Worm (Caenorhabditis elegans): ENCODE data around the gene mrps-26.

mrps-26 gene

DNA sequence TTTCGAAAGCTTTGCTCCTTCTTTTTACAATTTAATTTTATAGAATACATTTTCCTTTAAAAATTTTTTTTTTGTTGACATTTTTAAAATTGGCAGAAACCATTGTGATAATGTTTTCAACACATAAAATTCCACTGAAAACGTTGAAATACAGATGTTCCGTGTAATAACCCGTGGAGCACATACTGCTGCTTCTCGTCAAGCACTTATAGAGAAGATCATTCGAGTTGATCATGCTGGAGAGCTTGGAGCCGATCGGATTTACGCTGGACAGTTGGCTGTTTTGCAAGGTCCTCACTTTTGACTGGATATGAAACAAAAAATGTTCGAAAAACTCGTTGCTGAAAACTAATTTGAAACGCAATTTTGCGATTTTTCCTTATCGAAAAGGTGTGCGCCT lies 43.3 kb downstream of the mrps-26 start, which contains the start of gene clk-1:
clk-1 (plus strand) TSS at position 155 of the 400 bp plus-strand sequence.
- TF ChIP-seq ceh-43 (GFP tag; optimal IDR thresholded peaks at IDR 0.05) (no peak), mep-1 (tag; optimal IDR thresholded peaks at IDR 0.05) (no peak), lin-13 (tag; optimal IDR thresholded peaks at IDR 0.05) (no peak), unc-62 (GFP tag; optimal IDR thresholded peaks at IDR 0.05) (no peak), tbx-8 (GFP tag; optimal IDR thresholded peaks at IDR 0.05) (no peak), nhr-76 (tag; optimal IDR thresholded peaks at IDR 0.05) (no peak), lsy-2 (tag; optimal IDR thresholded peaks at IDR 0.05) (no peak), nhr-2 (tag; optimal IDR thresholded peaks at IDR 0.05) (no peak), nhr-12 (tag; optimal IDR thresholded peaks at IDR 0.05) (no peak), nhr-28 (tag; optimal IDR thresholded peaks at IDR 0.05) (no peak), ztf-11 (tag; optimal IDR thresholded peaks at IDR 0.05) (no peak), snpc-4 (tag; optimal IDR thresholded peaks at IDR 0.05) (no peak), cnd-1 (tag; optimal IDR thresholded peaks at IDR 0.05) (no peak), M03D4.4 (tag; optimal IDR thresholded peaks at IDR 0.05) (no peak), ceh-39 (tag; optimal IDR thresholded peaks at IDR 0.05) (no peak), drap-1 (GFP tag; optimal IDR thresholded peaks at IDR 0.05) (no peak), elt-3 (tag; optimal IDR thresholded peaks at IDR 0.05) (no peak), nhr-237 (tag; optimal IDR thresholded peaks at IDR 0.05) (no peak), unc-120 (tag; optimal IDR thresholded peaks at IDR 0.05; ENCODE audit: poor library complexity, severe bottlenecking) (no peak)

DNA sequence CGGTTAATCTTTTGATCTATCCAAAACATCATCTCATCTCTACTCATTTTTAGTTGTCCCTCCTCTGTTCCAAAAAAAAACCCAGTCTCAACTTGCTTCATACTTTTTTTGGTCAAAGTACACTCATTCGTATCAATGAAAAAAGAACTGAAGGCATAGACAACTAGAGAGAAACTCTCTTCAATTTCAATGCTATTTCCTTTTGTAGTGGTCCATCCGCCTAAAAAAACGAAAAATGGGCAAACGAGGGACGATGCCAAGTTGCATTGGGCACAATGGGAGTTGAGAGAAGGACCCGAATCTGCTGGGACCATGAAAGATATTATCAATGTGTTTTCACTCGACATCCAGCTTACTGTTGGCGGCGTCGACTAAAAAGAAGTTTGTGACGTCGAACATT lies 45.8 kb downstream of the mrps-26 start:
- TF ChIP-seq M03D4.4 (tag; optimal IDR thresholded peaks at IDR 0.05), result no peak
- TF ChIP-seq mls-2 (tag; optimal IDR thresholded peaks at IDR 0.05), result no peak
- no peak for TF ChIP-seq snpc-4 (tag; optimal IDR thresholded peaks at IDR 0.05)
- TF ChIP-seq ceh-83 (GFP tag; optimal IDR thresholded peaks at IDR 0.05), result no peak
- TF ChIP-seq nhr-237 (tag; optimal IDR thresholded peaks at IDR 0.05), result no peak
- no peak for TF ChIP-seq unc-62 (GFP tag; optimal IDR thresholded peaks at IDR 0.05)
- no peak for TF ChIP-seq unc-120 (tag; optimal IDR thresholded peaks at IDR 0.05; ENCODE audit: poor library complexity, severe bottlenecking)
- no peak for TF ChIP-seq ztf-11 (tag; optimal IDR thresholded peaks at IDR 0.05)
- TF ChIP-seq ceh-39 (tag; optimal IDR thresholded peaks at IDR 0.05), result no peak
- TF ChIP-seq elt-3 (tag; optimal IDR thresholded peaks at IDR 0.05), result no peak
- no peak for TF ChIP-seq blmp-1 (tag; optimal IDR thresholded peaks at IDR 0.05)
- no peak for TF ChIP-seq nhr-76 (tag; optimal IDR thresholded peaks at IDR 0.05)
- TF ChIP-seq nhr-28 (tag; optimal IDR thresholded peaks at IDR 0.05), result no peak

DNA sequence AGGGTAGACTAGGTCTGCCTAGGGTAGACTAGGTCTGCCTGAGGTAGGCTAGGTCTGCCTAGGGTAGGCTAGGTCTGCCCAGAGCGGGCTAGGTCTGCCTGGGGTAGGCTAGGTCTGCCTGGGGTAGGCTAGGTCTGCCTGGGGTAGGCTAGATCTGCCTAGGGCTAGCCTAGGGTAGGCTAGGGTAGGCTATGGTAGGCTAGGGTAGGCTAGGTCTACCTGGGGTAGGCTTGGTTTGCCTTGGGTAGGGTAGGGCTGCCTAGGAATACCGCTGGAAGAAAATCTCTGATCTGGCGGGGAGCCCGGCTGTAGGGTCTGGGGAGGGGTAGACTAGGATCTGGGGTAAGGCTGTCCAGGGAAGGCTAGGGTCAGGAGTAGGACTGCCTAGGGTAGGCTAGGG lies 51.1 kb downstream of the mrps-26 start:
- no peak for TF ChIP-seq hlh-1 (tag; optimal IDR thresholded peaks at IDR 0.05)
- no peak for TF ChIP-seq zip-8 (tag; optimal IDR thresholded peaks at IDR 0.05)
- TF ChIP-seq nhr-28 (tag; optimal IDR thresholded peaks at IDR 0.05), result no peak
- TF ChIP-seq flh-1 (GFP tag; optimal IDR thresholded peaks at IDR 0.05), result no peak
- no peak for TF ChIP-seq nhr-76 (tag; optimal IDR thresholded peaks at IDR 0.05)
- no peak for TF ChIP-seq unc-62 (GFP tag; optimal IDR thresholded peaks at IDR 0.05)
- no peak for TF ChIP-seq ces-1 (GFP tag; optimal IDR thresholded peaks at IDR 0.05)
- no peak for TF ChIP-seq nhr-237 (tag; optimal IDR thresholded peaks at IDR 0.05)
- no peak for TF ChIP-seq unc-39 (tag; optimal IDR thresholded peaks at IDR 0.05)
- no peak for TF ChIP-seq sem-2 (GFP tag; optimal IDR thresholded peaks at IDR 0.05)
- no peak for TF ChIP-seq lsy-2 (tag; optimal IDR thresholded peaks at IDR 0.05)
- no peak for TF ChIP-seq ceh-39 (tag; optimal IDR thresholded peaks at IDR 0.05)
- TF ChIP-seq mep-1 (tag; optimal IDR thresholded peaks at IDR 0.05), result no peak

All from whole organism, mixed stage, embryonic.